Fruit fly (Drosophila melanogaster) S2 (cell line): Measurements from ENCODE around the gene KFase.

Experiments
- CG8478 ChIP-seq: fragments of >200 bp; optimal IDR thresholded peaks from 2 replicates; lab custom pipeline; 2018
- CTCF ChIP-seq, 2 experiments: fragments of >200 bp; optimal IDR thresholded peaks; 2 replicates each; lab custom pipeline; 2018

DNA sequence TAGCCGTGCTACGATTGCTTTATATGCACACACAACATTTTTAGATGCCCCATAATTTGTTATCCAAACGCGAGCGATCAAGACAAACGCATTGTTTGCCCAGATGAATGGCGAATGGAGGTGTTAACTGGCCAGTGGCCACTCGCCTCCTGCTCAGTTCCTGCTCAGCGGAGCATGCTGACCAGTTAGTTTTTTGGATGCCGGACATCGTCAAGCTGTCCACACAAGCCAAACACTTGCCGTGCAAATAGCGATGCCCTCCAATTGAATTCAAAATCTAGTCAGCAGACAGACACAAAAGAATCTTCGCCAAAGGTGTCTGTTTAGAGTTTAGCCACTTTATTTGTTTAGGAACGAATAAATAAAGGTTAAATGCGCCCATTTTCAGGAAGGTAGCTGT lies 26.3 kb downstream of the KFase start:
- TF ChIP-seq CG8478 (lab: Kevin White, UChicago) (no peak), CTCF (optimal IDR thresholded peaks at IDR 0.05; lab: Kevin White, UChicago) (no peak)
